Fruit fly (Drosophila melanogaster) whole organism, pupa: ENCODE data around the gene Spn28Dc.
A peak's percentile ranks its signal among the peaks of the same experiment; 100 is the strongest.

Source experiments
- CG10348 ChIP-seq: fragments of 200-800 bp; sonication (Bioruptor generic); IDR thresholded peaks from 2 replicates; pipeline ENCODE4 v1.3.6; 2022; ENCODE audit warnings: missing biosample characterization, missing genetic modification characterization
- CG12605 ChIP-seq: fragments of 200-800 bp; sonication (Bioruptor generic); IDR thresholded peaks from 2 replicates; pipeline ENCODE4 v1.3.6; 2022; ENCODE audit warnings: missing biosample characterization, missing genetic modification characterization
- CG13204 ChIP-seq: fragments of 200-800 bp; sonication (Bioruptor generic); optimal IDR thresholded peaks from 2 replicates; lab custom pipeline; 2018; ENCODE audit warnings: missing biosample characterization, mild to moderate bottlenecking, missing genetic modification characterization, moderate library complexity
- CG14655 ChIP-seq: fragments of 200-800 bp; sonication (Bioruptor generic); optimal IDR thresholded peaks from 3 replicates; lab custom pipeline; 2017; ENCODE audit warnings: mild to moderate bottlenecking, missing biosample characterization, missing genetic modification reagents, missing genetic modification characterization
- CG15710 ChIP-seq: fragments of 200-800 bp; sonication (Bioruptor generic); optimal IDR thresholded peaks from 2 replicates; lab custom pipeline; 2018; ENCODE audit warnings: missing biosample characterization, mild to moderate bottlenecking, missing genetic modification characterization, moderate library complexity
- CG17806 ChIP-seq: fragments of 200-800 bp; sonication (Bioruptor generic); optimal IDR thresholded peaks from 2 replicates; lab custom pipeline; 2018; ENCODE audit warnings: missing biosample characterization, mild to moderate bottlenecking, missing genetic modification characterization, moderate library complexity
- CG32121 ChIP-seq: fragments of 200-800 bp; sonication (Bioruptor generic); IDR thresholded peaks from 2 replicates; pipeline ENCODE4 v1.3.6; 2022; ENCODE audit warnings: missing biosample characterization, missing genetic modification characterization
- CG34367 ChIP-seq: fragments of 200-800 bp; sonication (Bioruptor generic); optimal IDR thresholded peaks from 2 replicates; lab custom pipeline; 2018; ENCODE audit warnings: missing biosample characterization, mild to moderate bottlenecking, missing genetic modification characterization
- CG4496 ChIP-seq: fragments of 200-800 bp; sonication (Bioruptor generic); IDR thresholded peaks from 3 replicates; pipeline ENCODE4 v1.3.6; 2022; ENCODE audit warnings: missing biosample characterization, missing genetic modification characterization
- CG8159 ChIP-seq: fragments of 200-800 bp; sonication (Bioruptor generic); optimal IDR thresholded peaks from 3 replicates; lab custom pipeline; 2018; ENCODE audit warnings: missing biosample characterization, mild to moderate bottlenecking, missing genetic modification characterization, moderate library complexity
- CG8301 ChIP-seq: fragments of 200-800 bp; sonication (Bioruptor generic); optimal IDR thresholded peaks from 2 replicates; lab custom pipeline; 2018; ENCODE audit warnings: missing biosample characterization, mild to moderate bottlenecking, missing genetic modification characterization
- CG9948 ChIP-seq: fragments of 200-800 bp; sonication (Bioruptor generic); optimal IDR thresholded peaks from 2 replicates; lab custom pipeline; 2018; ENCODE audit warnings: missing biosample characterization, mild to moderate bottlenecking, missing genetic modification characterization, moderate library complexity
- D1 ChIP-seq: fragments of 200-800 bp; sonication (Bioruptor generic); optimal IDR thresholded peaks from 2 replicates; lab custom pipeline; 2018; ENCODE audit warnings: missing biosample characterization, mild to moderate bottlenecking, missing genetic modification characterization, moderate library complexity
- EcR ChIP-seq: fragments of 200-800 bp; sonication (Bioruptor generic); optimal IDR thresholded peaks from 3 replicates; lab custom pipeline; 2019; ENCODE audit warnings: missing biosample characterization, missing genetic modification characterization, mild to moderate bottlenecking, moderate library complexity, missing genetic modification reagents
- Ets98B ChIP-seq: fragments of 200-800 bp; sonication (Bioruptor generic); IDR thresholded peaks from 2 replicates; pipeline ENCODE4 v1.3.6; 2022; ENCODE audit warnings: missing biosample characterization, missing genetic modification characterization
- Pif1A ChIP-seq: fragments of 200-800 bp; sonication (Bioruptor generic); optimal IDR thresholded peaks from 3 replicates; lab custom pipeline; 2016; ENCODE audit warnings: missing biosample characterization, missing genetic modification characterization
- Pif1B ChIP-seq: fragments of 200-800 bp; sonication (Bioruptor generic); optimal IDR thresholded peaks from 3 replicates; lab custom pipeline; 2016; ENCODE audit warnings: missing biosample characterization, missing genetic modification characterization
- Snoo ChIP-seq: fragments of 200-800 bp; sonication (Bioruptor generic); optimal IDR thresholded peaks from 3 replicates; lab custom pipeline; 2017; ENCODE audit warnings: missing biosample characterization, mild to moderate bottlenecking, missing genetic modification characterization, inconsistent platforms
- fd96Ca ChIP-seq: fragments of 200-800 bp; sonication (Bioruptor generic); IDR thresholded peaks from 3 replicates; pipeline ENCODE4 v1.3.6; 2022; ENCODE audit warnings: missing biosample characterization, missing genetic modification characterization
- gl ChIP-seq: fragments of 200-800 bp; sonication (Bioruptor generic); optimal IDR thresholded peaks from 2 replicates; lab custom pipeline; 2018; ENCODE audit warnings: missing biosample characterization, mild to moderate bottlenecking, missing genetic modification characterization
- rn ChIP-seq: fragments of 200-800 bp; sonication (Bioruptor generic); IDR thresholded peaks from 2 replicates; pipeline ENCODE4 v1.3.6; 2022; ENCODE audit warnings: missing biosample characterization, missing genetic modification characterization

Gene Spn28Dc

DNA sequence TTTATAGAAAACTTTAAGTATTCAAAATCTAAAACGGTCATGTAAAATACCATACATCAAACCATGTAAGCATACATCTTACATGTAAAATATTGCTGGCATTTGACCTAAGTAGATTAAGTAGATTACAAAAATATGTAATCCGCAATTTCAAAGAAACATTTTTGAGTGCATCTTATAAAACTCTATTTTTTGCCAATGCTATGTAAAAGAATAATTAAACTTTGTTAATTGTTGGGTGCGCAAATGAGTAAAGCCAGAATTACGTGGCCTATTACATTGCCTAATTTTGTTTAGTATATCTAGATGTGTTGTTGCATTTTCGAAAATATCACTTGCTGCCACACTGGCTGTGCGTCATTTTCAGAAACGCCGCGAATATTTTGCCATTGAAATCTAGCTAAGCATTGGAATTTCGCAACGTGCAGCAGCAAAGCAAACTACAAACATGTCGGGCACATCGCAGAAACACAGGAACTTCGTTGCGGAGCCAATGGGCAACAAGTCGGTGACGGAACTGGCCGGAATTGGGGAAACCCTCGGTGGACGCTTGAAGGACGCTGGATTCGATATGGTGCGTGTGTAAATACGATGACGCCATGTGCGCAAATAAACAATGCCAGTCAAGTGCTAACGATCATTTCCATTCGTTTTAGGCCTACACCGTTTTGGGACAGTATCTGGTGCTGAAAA lies 22.3 kb upstream of the Spn28Dc start, which contains the start of gene baf:
Gene baf, plus strand, starts transcription at position 303 of the 693 bp plus-strand sequence.
- no peak for TF ChIP-seq gl (tag; lab: Kevin White, UChicago)
- no peak for TF ChIP-seq CG34367 (tag; lab: Kevin White, UChicago)
- no peak for TF ChIP-seq Pif1A (GFP tag; lab: Kevin White, UChicago)
- no peak for TF ChIP-seq CG10348 (GFP tag; lab: Robert Waterston, UW)
- TF ChIP-seq Pif1B (GFP tag; lab: Kevin White, UChicago), result no peak
- no peak for TF ChIP-seq rn (GFP tag; lab: Robert Waterston, UW)
- TF ChIP-seq CG17806 (tag; lab: Kevin White, UChicago), result no peak
- TF ChIP-seq Snoo (tag; lab: Kevin White, UChicago), result no peak
- TF ChIP-seq CG12605 (GFP tag; lab: Robert Waterston, UW), result no peak
- TF ChIP-seq fd96Ca, result no peak
- no peak for TF ChIP-seq D1
- no peak for TF ChIP-seq CG8159
- no peak for TF ChIP-seq CG32121 (GFP tag; lab: Robert Waterston, UW)
- TF ChIP-seq CG4496 (GFP tag; lab: Robert Waterston, UW), result no peak
- TF ChIP-seq CG14655 (GFP tag; lab: Kevin White, UChicago), result no peak
- TF ChIP-seq CG15710 (tag; lab: Kevin White, UChicago), result no peak
- TF ChIP-seq CG8301 (tag; lab: Kevin White, UChicago), result no peak

DNA sequence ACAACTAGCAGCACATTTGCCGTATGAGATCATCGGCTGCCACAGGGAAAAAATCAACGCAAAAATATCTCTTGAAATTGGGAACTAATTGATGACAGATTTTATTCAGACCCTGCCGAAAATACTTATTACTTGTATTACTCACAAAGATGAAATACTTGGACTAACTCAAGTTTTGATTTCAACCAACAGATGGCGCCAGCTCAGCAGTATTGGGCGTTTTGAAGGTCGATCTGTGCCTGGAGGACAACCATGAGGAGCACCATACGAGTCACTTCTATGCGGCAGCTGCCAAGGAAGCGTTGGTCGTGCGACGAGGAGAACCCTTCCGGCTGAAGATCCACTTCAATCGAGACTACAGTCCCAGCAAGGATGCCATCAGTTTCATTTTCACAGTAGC lies 17.3 kb upstream of the Spn28Dc start:
- TF ChIP-seq CG4496 (GFP tag; lab: Robert Waterston, UW), result no peak
- TF ChIP-seq CG12605 (GFP tag; lab: Robert Waterston, UW), result no peak
- TF ChIP-seq fd96Ca, result no peak
- no peak for TF ChIP-seq CG14655 (GFP tag; lab: Kevin White, UChicago)
- TF ChIP-seq CG8159, result no peak
- no peak for TF ChIP-seq CG34367 (tag; lab: Kevin White, UChicago)
- no peak for TF ChIP-seq CG15710 (tag; lab: Kevin White, UChicago)
- TF ChIP-seq Pif1A (GFP tag; lab: Kevin White, UChicago), result no peak
- TF ChIP-seq CG8301 (tag; lab: Kevin White, UChicago), result no peak
- TF ChIP-seq Pif1B (GFP tag; lab: Kevin White, UChicago), result no peak
- TF ChIP-seq Snoo (tag; lab: Kevin White, UChicago), result no peak
- no peak for TF ChIP-seq CG9948 (tag; lab: Kevin White, UChicago)
- no peak for TF ChIP-seq EcR (GFP tag; lab: Kevin White, UChicago)
- no peak for TF ChIP-seq gl (tag; lab: Kevin White, UChicago)
- no peak for TF ChIP-seq CG17806 (tag; lab: Kevin White, UChicago)
- no peak for TF ChIP-seq D1
- no peak for TF ChIP-seq CG13204 (GFP tag; lab: Kevin White, UChicago)
- no peak for TF ChIP-seq rn (GFP tag; lab: Robert Waterston, UW)
- TF ChIP-seq, all 21 proteins: peak for 0

DNA sequence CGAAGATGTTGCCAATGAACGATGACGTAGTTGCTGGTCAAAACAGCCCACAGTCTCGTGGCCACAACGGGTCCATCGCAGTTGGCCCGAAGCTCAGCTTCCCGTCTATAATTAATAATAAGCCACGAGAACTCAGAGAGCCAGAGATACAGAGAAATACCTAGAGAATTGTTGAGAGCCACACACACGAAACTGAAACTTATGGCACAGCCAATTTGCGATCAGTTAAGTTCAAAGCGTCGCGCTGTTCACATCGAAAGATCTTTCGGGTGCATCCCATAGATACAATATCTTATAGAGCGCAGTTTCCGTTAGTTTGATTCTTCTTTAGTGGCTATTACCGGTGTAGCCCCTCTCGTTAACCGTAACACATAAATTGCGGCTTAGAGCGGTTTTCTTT lies 5.5 kb upstream of the Spn28Dc start:
- TF ChIP-seq gl (tag; lab: Kevin White, UChicago), result peak; percentile 4
- TF ChIP-seq Pif1B (GFP tag; lab: Kevin White, UChicago), result no peak
- peak; percentile 20 for TF ChIP-seq EcR (GFP tag; lab: Kevin White, UChicago)

DNA sequence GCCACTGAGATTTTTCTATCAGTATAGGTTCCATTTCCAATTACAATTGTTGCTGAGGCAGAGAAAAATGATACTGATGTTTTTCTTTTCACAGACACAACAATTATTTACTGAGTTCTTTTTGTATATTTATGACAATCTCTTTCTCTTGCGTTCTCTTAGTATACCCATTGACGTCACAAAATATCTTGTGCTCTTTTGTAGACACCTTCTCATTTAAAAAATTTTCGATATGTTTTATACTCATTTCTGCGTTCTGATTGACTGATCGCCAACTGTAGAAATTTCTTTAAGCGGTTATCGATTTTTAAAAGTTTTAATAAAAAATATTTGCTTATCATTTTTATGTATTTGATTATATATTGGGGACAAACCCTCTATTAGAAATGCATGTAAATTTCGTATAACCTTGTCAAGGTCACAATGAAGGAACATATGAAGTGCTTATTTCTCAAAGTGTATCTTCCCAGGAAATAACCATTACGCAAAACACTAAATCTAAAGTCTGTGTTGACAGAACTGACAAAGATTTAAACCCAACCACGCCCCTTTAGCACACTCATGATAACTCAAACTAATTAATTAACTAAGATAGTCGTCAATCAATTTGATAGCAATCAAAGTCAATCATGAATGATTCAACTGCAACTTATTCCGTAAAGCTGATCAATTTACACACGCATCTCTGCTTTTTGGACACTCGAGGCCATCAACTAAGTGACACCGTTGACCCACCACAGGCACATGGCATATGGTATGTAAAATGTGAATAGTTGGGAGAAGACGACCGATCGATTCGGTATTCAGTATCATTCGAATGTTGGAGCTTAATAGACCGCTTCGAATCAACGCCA lies 3.8 kb upstream of the Spn28Dc start, which contains the start of the genes Glyat and Tg:
Gene Glyat, minus strand, starts transcription at position 51 of the 854 bp plus-strand sequence.
Gene Tg, plus strand, starts transcription at position 804 of the 854 bp plus-strand sequence.
- TF ChIP-seq CG8301 (tag; lab: Kevin White, UChicago), result no peak
- peak; percentile 14 for TF ChIP-seq D1
- peak; percentile 48 for TF ChIP-seq CG12605 (GFP tag; lab: Robert Waterston, UW)
- TF ChIP-seq, all 21 proteins: peak for 2

DNA sequence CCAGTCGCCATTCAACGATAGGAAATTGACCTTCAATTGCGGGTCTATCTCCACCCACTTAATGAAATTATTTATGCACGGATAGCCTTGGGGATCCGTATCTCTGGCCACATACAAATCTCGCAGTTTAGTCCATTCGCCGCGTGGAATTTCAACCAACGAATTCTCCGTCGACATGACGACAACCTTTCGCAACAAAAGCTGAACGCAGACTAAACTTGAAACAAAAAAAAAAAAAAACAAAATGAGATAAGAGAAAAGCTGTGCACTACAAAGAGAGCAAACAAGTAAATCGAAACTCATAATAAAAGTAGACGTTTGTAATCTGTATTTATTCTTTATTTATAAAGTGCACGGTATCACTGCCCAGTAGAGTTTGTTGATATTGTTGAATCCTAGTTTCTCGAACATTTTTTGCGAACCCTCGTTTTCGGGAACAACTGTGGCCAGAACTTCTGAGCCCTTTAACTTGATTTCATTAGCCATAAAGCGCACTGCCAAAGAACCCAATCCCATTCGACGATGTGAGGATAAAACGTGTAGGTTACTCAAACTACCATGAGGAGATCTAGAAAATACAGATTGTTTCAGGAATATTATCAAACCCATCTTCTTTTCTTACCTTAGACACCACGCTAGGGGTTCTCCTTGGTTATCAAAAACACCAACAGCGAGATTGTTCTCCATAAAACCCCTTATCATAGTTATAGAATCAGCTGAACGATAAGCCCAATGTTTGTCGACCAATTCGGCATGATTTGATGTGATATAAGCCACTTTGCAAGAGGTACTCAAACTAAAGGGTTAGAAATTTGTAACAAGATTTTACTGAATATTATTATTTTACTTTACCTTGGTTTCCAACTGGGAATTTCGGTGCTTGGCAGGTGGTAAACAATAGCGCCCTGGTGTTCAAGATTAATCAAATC lies 2.5 kb upstream of the Spn28Dc start, which contains the start of gene CG12560:
Gene CG12560, minus strand, starts transcription at position 195 of the 929 bp plus-strand sequence.
- TF ChIP-seq CG14655 (GFP tag; lab: Kevin White, UChicago), result no peak
- peak; percentile 28 for TF ChIP-seq CG15710 (tag; lab: Kevin White, UChicago)
- TF ChIP-seq Ets98B, result peak; percentile 35; the same call in 1 of the 2 replicates
- TF ChIP-seq CG12605 (GFP tag; lab: Robert Waterston, UW), result peak; percentile 88
- TF ChIP-seq Snoo (tag; lab: Kevin White, UChicago), result no peak
- peak; percentile 45 for TF ChIP-seq Pif1A (GFP tag; lab: Kevin White, UChicago)
- TF ChIP-seq CG4496 (GFP tag; lab: Robert Waterston, UW), result peak; percentile 30; the same call in 1 of the 3 replicates
- peak; percentile 21 for TF ChIP-seq CG34367 (tag; lab: Kevin White, UChicago)
- TF ChIP-seq Pif1B (GFP tag; lab: Kevin White, UChicago), result peak; percentile 15
- TF ChIP-seq fd96Ca, result no peak
- TF ChIP-seq CG10348 (GFP tag; lab: Robert Waterston, UW), result no peak
- no peak for TF ChIP-seq CG9948 (tag; lab: Kevin White, UChicago)
- TF ChIP-seq CG13204 (GFP tag; lab: Kevin White, UChicago), result peak; percentile 49
- peak; percentile 47 for TF ChIP-seq EcR (GFP tag; lab: Kevin White, UChicago)
- TF ChIP-seq gl (tag; lab: Kevin White, UChicago), result peak; percentile 43
